Worm (Caenorhabditis elegans) whole organism, L4/young adult: ENCODE results near the gene C12D5.9.

ENCODE experiments used
- W03F9.2 ChIP-seq: fragments of 150-350 bp; optimal IDR thresholded peaks from 2 replicates; lab custom pipeline; 2014; ENCODE audit warnings: missing biosample characterization, missing genetic modification characterization
- him-1 ChIP-seq: sonication (generic microtip); optimal IDR thresholded peaks from 2 replicates; lab custom pipeline; 2016; ENCODE audit warnings: missing genotype, missing genetic modification reagents, missing genetic modification characterization, missing compliant biosample characterization

ce11 chrV:7713072-7713471, 23.3 kb upstream of the C12D5.9 start, which contains the start of gene ZK105.13:
- TF ChIP-seq him-1 (tag; lab: Kevin White, UChicago) (no peak), W03F9.2 (tag; lab: Kevin White, UChicago) (no peak)
